Worm (Caenorhabditis elegans): ENCODE data around the gene msp-32.

msp-32 gene

ce11 chrII:4881727-4882126 lies 16.9 kb upstream of the msp-32 start, which contains the start of gene gst-7:
Gene gst-7 (plus strand): TSS chrII:4882062.
- TF ChIP-seq tbx-9 (tag; optimal IDR thresholded peaks at IDR 0.05; ENCODE audit: borderline replicate concordance) (no peak), lsl-1 (GFP tag; optimal IDR thresholded peaks at IDR 0.05) (peak; percentile 10), C06A6.2 (GFP tag; conservative IDR thresholded peaks at IDR 0.05) (no peak), ceh-27 (GFP tag; optimal IDR thresholded peaks at IDR 0.05) (peak; percentile 38), lin-54 (GFP tag; optimal IDR thresholded peaks at IDR 0.05) (peak; percentile 18), hsf-1 (GFP tag; IDR thresholded peaks at IDR 0.05) (peak; percentile 44; the same call in 1 of the 2 replicates), B0019.2 (GFP tag; conservative IDR thresholded peaks at IDR 0.05) (no peak), lin-40 (tag; optimal IDR thresholded peaks at IDR 0.05) (peak; percentile 28), ceh-91 (GFP tag; IDR thresholded peaks at IDR 0.05) (no peak), let-526 (GFP tag; IDR thresholded peaks at IDR 0.05) (no peak), egrh-3 (GFP tag; IDR thresholded peaks at IDR 0.05) (no peak), nfyb-1 (GFP tag; IDR thresholded peaks at IDR 0.05) (0 out of 2 replicates have a peak, but pooled peaks have one; percentile 32), lsy-27 (tag; optimal IDR thresholded peaks at IDR 0.05; ENCODE audit: borderline replicate concordance, insufficient read depth) (no peak), die-1 (tag; optimal IDR thresholded peaks at IDR 0.05) (no peak), T26A5.8 (tag; optimal IDR thresholded peaks at IDR 0.05) (no peak), nhr-80 (tag; optimal IDR thresholded peaks at IDR 0.05) (peak; percentile 58), dpl-1 (GFP tag; optimal IDR thresholded peaks at IDR 0.05) (peak; percentile 48), hmg-20 (GFP tag; IDR thresholded peaks at IDR 0.05) (no peak), lag-1 (GFP tag; IDR thresholded peaks at IDR 0.05) (no peak), nfya-2 (GFP tag; IDR thresholded peaks at IDR 0.05) (no peak), madf-8 (GFP tag; conservative IDR thresholded peaks at IDR 0.05) (peak; percentile 35; the same call in 1 of the 2 replicates), nfya-1 (tag; optimal IDR thresholded peaks at IDR 0.05; ENCODE audit: borderline replicate concordance, insufficient read depth) (no peak), rec-8 (tag; optimal IDR thresholded peaks at IDR 0.05) (no peak), madf-10 (tag; optimal IDR thresholded peaks at IDR 0.05) (no peak), ekl-4 (GFP tag; IDR thresholded peaks at IDR 0.05) (no peak), D2030.7 (GFP tag; IDR thresholded peaks at IDR 0.05) (peak; percentile 25; the same call in 1 of the 2 replicates), atf-7 (tag; optimal IDR thresholded peaks at IDR 0.05) (no peak), dox-1 (GFP tag; IDR thresholded peaks at IDR 0.05) (0 out of 2 replicates have a peak, but pooled peaks have one; percentile 7), F49E8.2 (tag; optimal IDR thresholded peaks at IDR 0.05; ENCODE audit: insufficient read depth) (no peak), ets-4 (GFP tag; optimal IDR thresholded peaks at IDR 0.05) (no peak), bed-1 (GFP tag; IDR thresholded peaks at IDR 0.05) (no peak), F22D6.2 (tag; optimal IDR thresholded peaks at IDR 0.05) (no peak), tbp1 (GFP tag; optimal IDR thresholded peaks at IDR 0.05) (peak; percentile 41), F10E7.11 (tag; optimal IDR thresholded peaks at IDR 0.05) (no peak), hmg-1.2 (GFP tag; IDR thresholded peaks at IDR 0.05) (peak; percentile 58; the same call in 1 of the 2 replicates), efl-1 (GFP tag; optimal IDR thresholded peaks at IDR 0.05) (peak; percentile 68), snpc-3.4 (tag; optimal IDR thresholded peaks at IDR 0.05) (no peak), madf-6 (GFP tag; IDR thresholded peaks at IDR 0.05) (peak; percentile 72), zim-3 (tag; optimal IDR thresholded peaks at IDR 0.05) (no peak), egl-44 (GFP tag; IDR thresholded peaks at IDR 0.05) (no peak), cebp-1 (GFP tag; IDR thresholded peaks at IDR 0.05) (no peak), cebp-1 (tag; optimal IDR thresholded peaks at IDR 0.05) (peak; percentile 1), aptf-3 (GFP tag; IDR thresholded peaks at IDR 0.05) (0 out of 2 replicates have a peak, but pooled peaks have one; percentile 60), mxl-1 (tag; optimal IDR thresholded peaks at IDR 0.05) (no peak), attf-6 (GFP tag; IDR thresholded peaks at IDR 0.05) (no peak), sptf-2 (GFP tag; optimal IDR thresholded peaks at IDR 0.05) (no peak)
